Worm (Caenorhabditis elegans) whole organism, mixed stage, embryonic: Measurements from ENCODE around the gene srt-13.

Experiments
- ces-1 ChIP-seq: fragments of 150-350 bp; optimal IDR thresholded peaks from 2 replicates; lab custom pipeline; 2014; ENCODE audit warnings: missing biosample characterization, missing genetic modification reagents, missing genetic modification characterization
- mab-5 ChIP-seq: fragments of 150-350 bp; optimal IDR thresholded peaks from 2 replicates; lab custom pipeline; 2014; ENCODE audit warnings: missing biosample characterization, missing genetic modification characterization
- nhr-237 ChIP-seq: fragments of 150-350 bp; optimal IDR thresholded peaks from 2 replicates; lab custom pipeline; 2014; ENCODE audit warnings: missing biosample characterization, missing genetic modification characterization
- nhr-28 ChIP-seq: fragments of 150-350 bp; optimal IDR thresholded peaks from 2 replicates; lab custom pipeline; 2014; ENCODE audit warnings: missing biosample characterization, missing genetic modification characterization
- nhr-76 ChIP-seq: sonication (generic microtip); optimal IDR thresholded peaks from 2 replicates; lab custom pipeline; 2017; ENCODE audit warnings: missing biosample characterization, missing genetic modification characterization
- snpc-4 ChIP-seq: fragments of 150-350 bp; optimal IDR thresholded peaks from 2 replicates; lab custom pipeline; 2014; ENCODE audit warnings: missing biosample characterization, missing genetic modification characterization
- sptf-1 ChIP-seq: sonication (generic microtip); optimal IDR thresholded peaks from 2 replicates; lab custom pipeline; 2017; ENCODE audit warnings: mild to moderate bottlenecking, missing genetic modification characterization, moderate library complexity, missing compliant biosample characterization
- unc-39 ChIP-seq: fragments of 150-350 bp; optimal IDR thresholded peaks from 2 replicates; lab custom pipeline; 2014; ENCODE audit warnings: missing biosample characterization, missing genetic modification characterization
- unc-62 ChIP-seq: fragments of 150-350 bp; optimal IDR thresholded peaks from 2 replicates; lab custom pipeline; 2014; ENCODE audit warnings: missing biosample characterization, missing genetic modification reagents, missing genetic modification characterization
- ztf-11 ChIP-seq: fragments of 150-350 bp; optimal IDR thresholded peaks from 2 replicates; lab custom pipeline; 2014; ENCODE audit warnings: missing biosample characterization, missing genetic modification characterization

DNA sequence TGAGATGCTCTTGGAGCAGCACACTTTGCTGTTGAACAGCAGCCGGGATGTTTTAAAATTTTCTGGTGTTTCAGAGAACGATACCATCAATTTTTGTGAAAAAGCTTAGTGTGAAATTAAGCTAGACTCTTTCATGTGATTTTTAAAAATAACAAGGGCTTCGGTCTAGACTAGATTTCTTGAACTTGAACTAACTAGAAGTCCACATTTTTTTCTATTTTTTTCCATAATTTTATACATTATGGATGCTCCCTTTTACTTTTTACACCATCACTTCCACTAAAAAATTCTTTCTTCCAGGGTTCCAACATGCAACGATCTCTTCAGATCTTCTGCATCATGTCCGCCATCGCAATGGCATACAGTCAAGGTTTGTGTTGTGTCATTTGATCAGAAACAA is 13.8 kb downstream of the srt-13 start, which contains the start of gene nlp-13:
- TF ChIP-seq nhr-237 (tag; lab: Kevin White, UChicago) (no peak), unc-39 (tag; lab: Kevin White, UChicago) (no peak), sptf-1 (tag; lab: Kevin White, UChicago) (no peak), mab-5 (no peak), nhr-28 (no peak), nhr-76 (tag; lab: Kevin White, UChicago) (no peak), ztf-11 (tag; lab: Kevin White, UChicago) (no peak), ces-1 (GFP tag; lab: Kevin White, UChicago) (no peak), unc-62 (GFP tag; lab: Kevin White, UChicago) (no peak), snpc-4 (tag; lab: Kevin White, UChicago) (no peak)
